Worm (Caenorhabditis elegans) whole organism, L2 larva: Measurements from ENCODE around the gene D2007.2.

Source experiments
- nhr-77 ChIP-seq: fragments of 150-350 bp; optimal IDR thresholded peaks from 2 replicates; lab custom pipeline; 2014; ENCODE audit warnings: missing biosample characterization, missing genetic modification characterization
- snpc-4 ChIP-seq: fragments of 150-350 bp; optimal IDR thresholded peaks from 2 replicates; lab custom pipeline; 2014; ENCODE audit warnings: missing biosample characterization, missing genetic modification characterization
- ztf-1 ChIP-seq: fragments of 200-800 bp; sonication (Bioruptor generic); conservative IDR thresholded peaks from 2 replicates; pipeline ENCODE4 v1.3.6; 2022; ENCODE audit warnings: missing genetic modification characterization, missing compliant biosample characterization

ce11 chrIII:8163788-8164423, 15.1 kb downstream of the D2007.2 start, which contains the start of gene prp-8:
- TF ChIP-seq nhr-77 (tag; lab: Kevin White, UChicago) (no peak), snpc-4 (tag; lab: Kevin White, UChicago) (no peak), ztf-1 (GFP tag; lab: Robert Waterston, UW) (no peak)
